Worm (Caenorhabditis elegans): ENCODE measurements around the gene reps-1.

DNA sequence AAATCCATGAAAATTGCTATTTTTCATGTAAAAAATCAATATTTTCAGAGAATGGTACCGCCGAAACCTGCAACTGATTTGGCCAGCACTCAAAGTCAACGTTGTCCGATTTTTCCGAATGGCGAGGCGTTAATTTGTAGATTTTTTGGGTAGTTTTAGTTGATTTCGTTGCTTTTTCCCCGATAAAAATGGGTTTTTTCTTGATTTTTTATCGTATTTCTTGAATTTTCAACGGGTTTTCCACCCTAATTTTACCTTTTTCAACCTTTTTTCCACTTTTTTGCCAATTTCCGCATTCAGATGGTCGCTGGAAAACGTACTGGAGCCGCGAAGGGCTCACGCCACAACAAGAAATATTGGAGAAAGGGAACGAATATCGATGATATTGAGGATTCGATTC lies 11.4 kb upstream of the reps-1 start, which contains the start of gene Y39B6A.33:
- TF ChIP-seq cog-1 (tag; optimal IDR thresholded peaks at IDR 0.05), result no peak
- no peak for TF ChIP-seq flt-1 (GFP tag; IDR thresholded peaks at IDR 0.05)
- no peak for TF ChIP-seq T22C8.4 (GFP tag; IDR thresholded peaks at IDR 0.05)
- TF ChIP-seq klf-2 (GFP tag; conservative IDR thresholded peaks at IDR 0.05), result no peak
- no peak for TF ChIP-seq ztf-29 (GFP tag; IDR thresholded peaks at IDR 0.05)
- TF ChIP-seq ztf-23 (GFP tag; IDR thresholded peaks at IDR 0.05), result no peak
- no peak for TF ChIP-seq med-1 (GFP tag; optimal IDR thresholded peaks at IDR 0.05; ENCODE audit: insufficient read depth)
- no peak for TF ChIP-seq ref-1 (GFP tag; conservative IDR thresholded peaks at IDR 0.05)
- no peak for TF ChIP-seq tab-1 (GFP tag; IDR thresholded peaks at IDR 0.05)
